Fruit fly (Drosophila melanogaster): ENCODE data around the gene wdb.

- TF ChIP-seq CG12605 (GFP tag; IDR thresholded peaks at IDR 0.05), result no peak
- no peak for TF ChIP-seq Pif1A (GFP tag; optimal IDR thresholded peaks at IDR 0.05)
- TF ChIP-seq Pif1B (GFP tag; optimal IDR thresholded peaks at IDR 0.05), result no peak
- TF ChIP-seq CG9948 (tag; optimal IDR thresholded peaks at IDR 0.05), result no peak
- no peak for TF ChIP-seq CG15710 (tag; optimal IDR thresholded peaks at IDR 0.05)
- TF ChIP-seq CG8159 (tag; optimal IDR thresholded peaks at IDR 0.05), result no peak
- no peak for TF ChIP-seq Ets98B (GFP tag; IDR thresholded peaks at IDR 0.05)
- TF ChIP-seq CG17806 (tag; optimal IDR thresholded peaks at IDR 0.05), result no peak
- no peak for TF ChIP-seq D1 (tag; optimal IDR thresholded peaks at IDR 0.05)
- TF ChIP-seq CG32121 (GFP tag; IDR thresholded peaks at IDR 0.05), result no peak
- no peak for TF ChIP-seq EcR (GFP tag; optimal IDR thresholded peaks at IDR 0.05)
- TF ChIP-seq gl (tag; optimal IDR thresholded peaks at IDR 0.05), result no peak
- no peak for TF ChIP-seq CG4496 (GFP tag; IDR thresholded peaks at IDR 0.05)
These were observed 43.9 kb upstream of the wdb start, which contains the start of gene CG5612 for dm6 chr3R:27625911-27626310.

All from whole organism, pupa.